Worm (Caenorhabditis elegans): ENCODE results near the gene trx-2.

ce11 chrV:10323537-10323936, 9.1 kb downstream of the trx-2 start:
- TF ChIP-seq klf-2 (GFP tag; conservative IDR thresholded peaks at IDR 0.05) (no peak), cog-1 (tag; optimal IDR thresholded peaks at IDR 0.05) (no peak), T22C8.4 (GFP tag; IDR thresholded peaks at IDR 0.05) (no peak), ztf-23 (GFP tag; IDR thresholded peaks at IDR 0.05) (no peak), ref-1 (GFP tag; conservative IDR thresholded peaks at IDR 0.05) (no peak)
